Worm (Caenorhabditis elegans): ENCODE results near the gene fbxb-107.

ce11 chrII:2710919-2711318 is 47.7 kb upstream of the fbxb-107 start, which contains the start of gene T05A8.2:
- TF ChIP-seq ama-1 (optimal IDR thresholded peaks at IDR 0.05) (no peak), scrt-1 (GFP tag; IDR thresholded peaks at IDR 0.05) (no peak)

Data from whole organism, early embryonic.